Worm (Caenorhabditis elegans): ENCODE measurements around the gene ent-2.

ent-2 gene

DNA sequence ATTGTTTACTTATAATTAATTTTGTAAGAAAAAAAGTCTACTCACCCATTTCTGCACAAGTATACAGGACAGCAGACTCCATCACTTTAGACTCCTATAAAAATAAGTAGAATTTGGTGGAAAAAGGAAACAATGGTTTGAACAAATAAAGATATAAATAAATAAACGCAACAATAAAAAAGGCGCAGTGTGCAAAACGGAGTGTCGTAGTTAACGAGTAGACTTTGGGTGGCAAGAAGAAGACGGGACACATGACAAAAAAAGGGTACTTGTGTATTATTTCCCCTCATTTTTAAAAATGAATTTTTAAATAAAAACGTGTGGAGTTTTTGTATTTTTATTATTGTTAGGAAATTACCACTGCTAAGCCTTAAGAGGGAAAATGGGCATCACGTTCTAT lies 46.4 kb downstream of the ent-2 start, which contains the start of gene F59D12.5:
Gene F59D12.5, minus strand, starts transcription at position 94 of the 400 bp plus-strand sequence.
- TF ChIP-seq nfya-1 (tag; optimal IDR thresholded peaks at IDR 0.05; ENCODE audit: insufficient read depth) (peak; percentile 35), pha-4 (tag; optimal IDR thresholded peaks at IDR 0.05) (peak; percentile 78), ztf-11 (tag; optimal IDR thresholded peaks at IDR 0.05) (no peak), ceh-9 (tag; optimal IDR thresholded peaks at IDR 0.05) (no peak), egl-5 (tag; optimal IDR thresholded peaks at IDR 0.05) (peak; percentile 9)

DNA sequence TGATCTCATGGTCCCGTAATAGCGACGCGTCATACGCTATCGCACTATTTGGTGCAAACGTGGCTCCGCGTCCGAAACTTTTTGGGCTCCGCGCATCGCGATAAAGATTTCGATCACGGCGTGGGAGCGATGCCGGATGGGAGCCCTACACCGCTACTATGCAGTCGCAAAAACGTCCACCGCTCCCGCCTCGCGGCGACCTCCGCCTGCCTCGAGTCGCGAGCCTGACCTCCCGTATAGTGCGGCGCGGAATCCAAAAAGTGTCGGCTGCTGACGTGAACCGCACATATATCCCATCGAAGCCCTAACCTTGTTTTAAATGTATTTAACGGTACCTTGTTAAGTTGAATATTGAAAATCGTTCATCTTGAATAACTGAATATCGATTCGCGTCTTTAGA lies 49.6 kb downstream of the ent-2 start:
- TF ChIP-seq ceh-28 (tag; optimal IDR thresholded peaks at IDR 0.05) (no peak), ceh-82 (tag; optimal IDR thresholded peaks at IDR 0.05) (no peak), ama-1 (optimal IDR thresholded peaks at IDR 0.05) (no peak), ceh-9 (tag; optimal IDR thresholded peaks at IDR 0.05) (no peak), unc-62 (GFP tag; optimal IDR thresholded peaks at IDR 0.05) (no peak), nhr-12 (tag; optimal IDR thresholded peaks at IDR 0.05) (no peak), fos-1 (tag; optimal IDR thresholded peaks at IDR 0.05) (no peak), daf-12 (tag; optimal IDR thresholded peaks at IDR 0.05) (no peak), snpc-4 (tag; optimal IDR thresholded peaks at IDR 0.05) (no peak), ceh-16 (tag; optimal IDR thresholded peaks at IDR 0.05) (no peak)

DNA sequence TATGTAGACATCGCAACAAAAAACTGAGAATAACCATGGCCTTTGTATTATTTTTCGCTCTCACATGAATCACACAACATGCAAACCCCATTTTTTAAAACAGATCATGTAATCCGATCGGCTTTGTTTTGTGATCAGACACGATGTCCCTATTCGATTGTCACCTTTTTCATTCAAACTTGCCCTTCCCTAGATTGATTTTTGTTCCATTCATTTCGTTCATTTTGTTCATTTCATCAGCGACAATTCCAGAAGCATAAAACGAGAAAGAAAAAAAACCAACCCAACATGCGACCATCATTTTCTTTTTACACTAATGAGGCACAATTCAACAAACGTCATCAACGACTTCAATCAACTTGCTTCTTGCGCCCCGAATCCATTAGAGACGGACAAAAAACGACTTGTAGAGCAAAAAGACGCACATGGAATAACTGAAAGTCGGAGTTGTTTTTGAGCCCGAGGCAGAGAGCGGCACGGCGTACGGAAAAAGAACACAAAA lies 50.1 kb downstream of the ent-2 start, which contains the start of gene F59D12.3:
Gene F59D12.3, minus strand, starts transcription at position 51 of the 502 bp plus-strand sequence.
- TF ChIP-seq elt-1 (tag; optimal IDR thresholded peaks at IDR 0.05) (no peak), lin-39 (tag; optimal IDR thresholded peaks at IDR 0.05) (no peak), elt-3 (tag; optimal IDR thresholded peaks at IDR 0.05) (no peak), eor-1 (tag; optimal IDR thresholded peaks at IDR 0.05) (no peak), ceh-16 (tag; optimal IDR thresholded peaks at IDR 0.05) (no peak), mml-1 (tag; optimal IDR thresholded peaks at IDR 0.05) (no peak), lin-15B (tag; optimal IDR thresholded peaks at IDR 0.05) (no peak), nhr-28 (tag; optimal IDR thresholded peaks at IDR 0.05) (no peak), fkh-2 (tag; optimal IDR thresholded peaks at IDR 0.05) (no peak), ceh-9 (tag; optimal IDR thresholded peaks at IDR 0.05) (no peak), daf-12 (tag; optimal IDR thresholded peaks at IDR 0.05) (no peak), hmg-11 (tag; optimal IDR thresholded peaks at IDR 0.05) (no peak), nhr-25 (tag; optimal IDR thresholded peaks at IDR 0.05) (no peak), ztf-4 (tag; optimal IDR thresholded peaks at IDR 0.05) (no peak), jun-1 (tag; optimal IDR thresholded peaks at IDR 0.05) (no peak), nhr-12 (tag; optimal IDR thresholded peaks at IDR 0.05) (no peak)

DNA sequence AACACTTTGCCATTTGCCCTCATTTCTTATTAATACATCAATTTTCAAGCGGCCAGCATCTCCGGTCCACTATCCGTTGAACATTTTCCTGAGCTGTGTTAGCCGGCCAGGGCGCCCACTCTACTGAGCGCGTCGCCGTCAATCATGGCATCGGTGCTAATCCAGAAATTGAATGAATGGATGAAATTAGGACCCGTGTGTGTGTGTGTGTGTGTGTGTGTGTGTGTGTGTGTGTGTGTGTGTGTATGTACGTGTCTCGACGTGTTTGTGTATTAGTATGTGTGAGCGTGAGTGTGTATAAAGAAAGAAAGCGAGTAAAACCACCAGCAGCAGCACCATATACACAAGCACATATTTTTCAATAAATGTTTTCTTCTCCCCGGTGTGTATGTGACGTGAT lies 52.3 kb downstream of the ent-2 start:
- TF ChIP-seq mml-1 (tag; optimal IDR thresholded peaks at IDR 0.05): no peak
- TF ChIP-seq lin-39 (tag; optimal IDR thresholded peaks at IDR 0.05): peak; percentile 55
- no peak for TF ChIP-seq ceh-82 (tag; optimal IDR thresholded peaks at IDR 0.05)
